Fruit fly (Drosophila melanogaster) whole organism, pupa: ENCODE results near the gene eIF4A.

Experiments
- CG17806 ChIP-seq: fragments of 200-800 bp; sonication (Bioruptor generic); optimal IDR thresholded peaks from 2 replicates; lab custom pipeline; 2018; ENCODE audit warnings: missing biosample characterization, mild to moderate bottlenecking, missing genetic modification characterization, moderate library complexity
- CG32121 ChIP-seq: fragments of 200-800 bp; sonication (Bioruptor generic); IDR thresholded peaks from 2 replicates; pipeline ENCODE4 v1.3.6; 2022; ENCODE audit warnings: missing biosample characterization, missing genetic modification characterization
- CG8159 ChIP-seq: fragments of 200-800 bp; sonication (Bioruptor generic); optimal IDR thresholded peaks from 3 replicates; lab custom pipeline; 2018; ENCODE audit warnings: missing biosample characterization, mild to moderate bottlenecking, missing genetic modification characterization, moderate library complexity
- CG8301 ChIP-seq: fragments of 200-800 bp; sonication (Bioruptor generic); optimal IDR thresholded peaks from 2 replicates; lab custom pipeline; 2018; ENCODE audit warnings: missing biosample characterization, mild to moderate bottlenecking, missing genetic modification characterization
- EcR ChIP-seq: fragments of 200-800 bp; sonication (Bioruptor generic); optimal IDR thresholded peaks from 3 replicates; lab custom pipeline; 2019; ENCODE audit warnings: missing biosample characterization, missing genetic modification characterization, mild to moderate bottlenecking, moderate library complexity, missing genetic modification reagents
- fd96Ca ChIP-seq: fragments of 200-800 bp; sonication (Bioruptor generic); IDR thresholded peaks from 3 replicates; pipeline ENCODE4 v1.3.6; 2022; ENCODE audit warnings: missing biosample characterization, missing genetic modification characterization
- rn ChIP-seq: fragments of 200-800 bp; sonication (Bioruptor generic); IDR thresholded peaks from 2 replicates; pipeline ENCODE4 v1.3.6; 2022; ENCODE audit warnings: missing biosample characterization, missing genetic modification characterization

DNA sequence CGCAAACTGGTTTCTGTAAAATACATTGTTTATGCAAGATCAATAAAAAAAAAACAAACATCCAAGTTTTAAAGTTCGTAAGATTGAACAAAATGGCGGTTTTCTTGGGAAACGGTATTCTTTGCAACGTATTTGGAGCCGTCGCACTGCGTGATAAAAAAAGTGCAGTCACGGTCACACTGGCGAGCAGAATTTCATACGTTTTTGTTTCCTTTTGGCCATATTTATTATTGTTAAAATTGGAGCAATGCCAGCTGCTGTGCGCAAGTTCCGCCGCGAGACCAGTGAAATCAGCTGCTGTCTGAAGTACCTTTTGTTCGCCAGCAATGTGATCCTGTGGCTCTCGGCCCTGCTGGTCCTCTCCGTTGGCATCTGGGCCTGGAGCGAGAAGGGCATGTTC, 18.5 kb downstream of the eIF4A start, which contains the start of gene Tsp26A:
- TF ChIP-seq rn (GFP tag; lab: Robert Waterston, UW) = no peak
- no peak for TF ChIP-seq EcR (GFP tag; lab: Kevin White, UChicago)
- TF ChIP-seq CG32121 (GFP tag; lab: Robert Waterston, UW) = no peak
- TF ChIP-seq CG8159 (tag; lab: Kevin White, UChicago) = no peak
- TF ChIP-seq fd96Ca (GFP tag; lab: Robert Waterston, UW) = no peak
- no peak for TF ChIP-seq CG8301 (tag; lab: Kevin White, UChicago)
- TF ChIP-seq CG17806 (tag; lab: Kevin White, UChicago) = no peak
